Worm (Caenorhabditis elegans) whole organism, L4 larva: ENCODE measurements around the gene B0334.5.

Experiments used
- D1046.2 ChIP-seq: fragments of 200-800 bp; sonication (Bioruptor generic); IDR thresholded peaks from 2 replicates; pipeline ENCODE4 v1.3.6; 2022; ENCODE audit warnings: missing genetic modification characterization, missing compliant biosample characterization
- F26F4.8 ChIP-seq: fragments of 200-800 bp; sonication (Bioruptor generic); conservative IDR thresholded peaks from 2 replicates; pipeline ENCODE4 v1.3.6; 2022; ENCODE audit warnings: missing genetic modification characterization, missing compliant biosample characterization
- F37D6.2 ChIP-seq: sonication (generic microtip); optimal IDR thresholded peaks from 2 replicates; lab custom pipeline; 2016; ENCODE audit warnings: mild to moderate bottlenecking, missing genetic modification characterization, missing compliant biosample characterization
- F44E2.7 ChIP-seq: fragments of 200-800 bp; sonication (Bioruptor generic); IDR thresholded peaks from 2 replicates; pipeline ENCODE4 v2.1.2; 2022; ENCODE audit warnings: missing genetic modification characterization, missing compliant biosample characterization
- F49E8.2 ChIP-seq: sonication (generic microtip); optimal IDR thresholded peaks from 2 replicates; lab custom pipeline; 2016; ENCODE audit warnings: missing compliant biosample characterization, mild to moderate bottlenecking, missing genetic modification characterization, borderline replicate concordance
- R02D3.7 ChIP-seq: fragments of 150-350 bp; sonication (generic microtip); optimal IDR thresholded peaks from 3 replicates; lab custom pipeline; 2014; ENCODE audit warnings: missing biosample characterization, missing genetic modification characterization
- T20F7.1 ChIP-seq: fragments of 200-800 bp; sonication (Bioruptor generic); optimal IDR thresholded peaks from 2 replicates; lab custom pipeline; 2018; ENCODE audit warnings: mild to moderate bottlenecking, missing genetic modification characterization, missing compliant biosample characterization
- T26A8.4 ChIP-seq: fragments of 200-800 bp; sonication (Bioruptor generic); IDR thresholded peaks from 2 replicates; pipeline ENCODE4 v1.3.6; 2022; ENCODE audit warnings: missing genetic modification characterization, missing compliant biosample characterization
- Y105C5A.15 ChIP-seq: fragments of 200-800 bp; sonication (Bioruptor generic); IDR thresholded peaks from 2 replicates; pipeline ENCODE4 v1.3.6; 2022; ENCODE audit warnings: missing genetic modification characterization, missing compliant biosample characterization
- Y5F2A.4 ChIP-seq: fragments of 200-800 bp; sonication (Bioruptor generic); optimal IDR thresholded peaks from 2 replicates; lab custom pipeline; 2018; ENCODE audit warnings: mild to moderate bottlenecking, missing genetic modification characterization, missing compliant biosample characterization
- ZK546.5 ChIP-seq, 2 experiments: sonication (generic microtip); optimal IDR thresholded peaks; 2 replicates each; lab custom pipeline; 2017; ENCODE audit warnings: missing biosample characterization in 2 of 2, missing genetic modification characterization in 2 of 2
- aha-1 ChIP-seq: fragments of 150-350 bp; peaks from one replicate; lab custom pipeline; 2014; ENCODE audit warnings: missing biosample characterization, missing genetic modification characterization
- aly-2 ChIP-seq: sonication (generic microtip); optimal IDR thresholded peaks from 2 replicates; lab custom pipeline; 2018; ENCODE audit warnings: missing biosample characterization, missing genetic modification characterization
- ama-1 ChIP-seq: fragments of 150-350 bp; optimal IDR thresholded peaks from 2 replicates; lab custom pipeline; 2014; ENCODE audit warnings: inconsistent platforms, mixed read lengths
- arid-1 ChIP-seq: fragments of 200-800 bp; sonication (Bioruptor generic); conservative IDR thresholded peaks from 2 replicates; pipeline ENCODE4 v1.3.6; 2022; ENCODE audit warnings: missing genetic modification reagents, missing genetic modification characterization, missing compliant biosample characterization
- ceh-32 ChIP-seq: sonication (generic microtip); optimal IDR thresholded peaks from 2 replicates; lab custom pipeline; 2016; ENCODE audit warnings: mild to moderate bottlenecking, missing genetic modification characterization, missing compliant biosample characterization; ENCODE audit not compliant: poor library complexity
- ctbp-1 ChIP-seq: fragments of 200-800 bp; sonication (Bioruptor generic); IDR thresholded peaks from 2 replicates; pipeline ENCODE4 v1.3.6; 2022; ENCODE audit warnings: missing genetic modification reagents, missing genetic modification characterization, missing compliant biosample characterization
- daf-16 ChIP-seq, 3 experiments: sonication (generic microtip); optimal IDR thresholded peaks; 2 replicates each; lab custom pipeline; 2016 to 2017; ENCODE audit warnings: missing genetic modification characterization in 3 of 3, missing genetic modification reagents in 3 of 3, mild to moderate bottlenecking in 2 of 3, missing compliant biosample characterization in 2 of 3, missing biosample characterization in 1 of 3, moderate library complexity in 1 of 3
- dmd-8 ChIP-seq: fragments of 200-800 bp; sonication (Bioruptor generic); IDR thresholded peaks from 2 replicates; pipeline ENCODE4 v1.3.6; 2022; ENCODE audit warnings: missing genetic modification characterization, missing compliant biosample characterization
- dmd-9 ChIP-seq: fragments of 200-800 bp; sonication (Bioruptor generic); IDR thresholded peaks from 2 replicates; pipeline ENCODE4 v1.3.6; 2022; ENCODE audit warnings: missing genetic modification reagents, missing genetic modification characterization, missing compliant biosample characterization
- dpl-1 ChIP-seq: fragments of 150-350 bp; optimal IDR thresholded peaks from 2 replicates; lab custom pipeline; 2014; ENCODE audit warnings: missing biosample characterization, missing genetic modification reagents, missing genetic modification characterization
- dve-1 ChIP-seq: sonication (generic microtip); optimal IDR thresholded peaks from 2 replicates; lab custom pipeline; 2017; ENCODE audit warnings: antibody characterized with exemption, mild to moderate bottlenecking, missing genetic modification characterization, missing compliant biosample characterization; ENCODE audit not compliant: insufficient read depth
- egl-27 ChIP-seq: sonication (generic microtip); optimal IDR thresholded peaks from 3 replicates; lab custom pipeline; 2017; ENCODE audit warnings: missing biosample characterization, missing genetic modification reagents, missing genetic modification characterization
- hif-1 ChIP-seq, 2 experiments: sonication (generic microtip); optimal IDR thresholded peaks; 2 replicates each; lab custom pipeline; 2016 to 2017; ENCODE audit warnings: missing compliant biosample characterization in 2 of 2, missing genetic modification characterization in 2 of 2, missing genetic modification reagents in 2 of 2, missing genotype in 2 of 2, mild to moderate bottlenecking in 1 of 2
- lin-1 ChIP-seq: fragments of 200-800 bp; sonication (Bioruptor generic); IDR thresholded peaks from 2 replicates; pipeline ENCODE4 v1.3.6; 2022; ENCODE audit warnings: missing genetic modification reagents, missing genetic modification characterization, missing compliant biosample characterization
- lin-15B ChIP-seq: fragments of 150-350 bp; sonication (generic microtip); optimal IDR thresholded peaks from 3 replicates; lab custom pipeline; 2014; ENCODE audit warnings: missing biosample characterization, missing genetic modification characterization
- lin-38 ChIP-seq: fragments of 200-800 bp; sonication (Bioruptor generic); IDR thresholded peaks from 2 replicates; pipeline ENCODE4 v1.3.6; 2022; ENCODE audit warnings: missing genetic modification reagents, missing genetic modification characterization, missing compliant biosample characterization
- lir-3 ChIP-seq: sonication (generic microtip); optimal IDR thresholded peaks from 2 replicates; lab custom pipeline; 2016; ENCODE audit warnings: mild to moderate bottlenecking, missing genetic modification characterization, missing compliant biosample characterization
- mes-2 ChIP-seq: sonication (generic microtip); optimal IDR thresholded peaks from 2 replicates; lab custom pipeline; 2016; ENCODE audit warnings: missing genotype, mild to moderate bottlenecking, missing genetic modification characterization, missing compliant biosample characterization; ENCODE audit not compliant: poor library complexity, severe bottlenecking
- mxl-2 ChIP-seq: fragments of 200-800 bp; sonication (Bioruptor generic); conservative IDR thresholded peaks from 2 replicates; pipeline ENCODE4 v1.3.6; 2022; ENCODE audit warnings: missing genetic modification reagents, missing genetic modification characterization, missing compliant biosample characterization
- nhr-102 ChIP-seq: sonication (generic microtip); optimal IDR thresholded peaks from 2 replicates; lab custom pipeline; 2016; ENCODE audit warnings: mild to moderate bottlenecking, missing genetic modification characterization, moderate library complexity, missing compliant biosample characterization
- nhr-237 ChIP-seq: sonication (generic microtip); optimal IDR thresholded peaks from 2 replicates; lab custom pipeline; 2017; ENCODE audit warnings: missing biosample characterization, missing genetic modification characterization
- nhr-28 ChIP-seq: fragments of 150-350 bp; optimal IDR thresholded peaks from 2 replicates; lab custom pipeline; 2014; ENCODE audit warnings: missing biosample characterization, missing genetic modification characterization
- pha-4 ChIP-seq, 2 experiments: fragments of 150-350 bp in 1 of 2; fragments of 200-800 bp in 1 of 2; sonication (Bioruptor generic) in 1 of 2; IDR thresholded peaks in 1 of 2; optimal IDR thresholded peaks in 1 of 2; 2 replicates each; pipeline versions ENCODE4 v1.3.6 to Lab custom; 2014 to 2022; ENCODE audit warnings: missing genetic modification characterization in 2 of 2, missing genetic modification reagents in 2 of 2, missing biosample characterization in 1 of 2, missing compliant biosample characterization in 1 of 2
- rbr-2 ChIP-seq: sonication (generic microtip); optimal IDR thresholded peaks from 2 replicates; lab custom pipeline; 2016; ENCODE audit warnings: missing genotype, missing genetic modification characterization, missing compliant biosample characterization
- saeg-2 ChIP-seq: fragments of 200-800 bp; sonication (Bioruptor generic); IDR thresholded peaks from 2 replicates; pipeline ENCODE4 v1.3.6; 2022; ENCODE audit warnings: missing genetic modification reagents, missing genetic modification characterization, missing compliant biosample characterization
- snpc-4 ChIP-seq: fragments of 150-350 bp; optimal IDR thresholded peaks from 2 replicates; lab custom pipeline; 2014; ENCODE audit warnings: missing biosample characterization, missing genetic modification characterization
- spr-1 ChIP-seq: sonication (generic microtip); optimal IDR thresholded peaks from 2 replicates; lab custom pipeline; 2016; ENCODE audit warnings: mild to moderate bottlenecking, missing genetic modification characterization, missing compliant biosample characterization
- spr-3 ChIP-seq: fragments of 200-800 bp; sonication (Bioruptor generic); optimal IDR thresholded peaks from 2 replicates; lab custom pipeline; 2018; ENCODE audit warnings: mild to moderate bottlenecking, missing genetic modification characterization, missing compliant biosample characterization
- unc-130 ChIP-seq: sonication (generic microtip); optimal IDR thresholded peaks from 2 replicates; lab custom pipeline; 2016; ENCODE audit warnings: missing genetic modification reagents, missing genetic modification characterization, missing compliant biosample characterization
- unc-62 ChIP-seq, 3 experiments: fragments of 150-350 bp in 1 of 3; sonication (generic microtip); optimal IDR thresholded peaks in 2 of 3; peaks in 1 of 3; 1 replicate in 1 of 3; 2 replicates in 2 of 3; lab custom pipeline; 2014 to 2017; ENCODE audit warnings: missing biosample characterization in 3 of 3, missing genetic modification characterization in 3 of 3, missing genetic modification reagents in 3 of 3, missing genotype in 1 of 3
- vab-7 ChIP-seq: fragments of 200-800 bp; sonication (Bioruptor generic); IDR thresholded peaks from 2 replicates; pipeline ENCODE4 v1.3.6; 2022; ENCODE audit warnings: missing genetic modification reagents, missing genetic modification characterization, missing compliant biosample characterization
- zag-1 ChIP-seq: fragments of 150-350 bp; optimal IDR thresholded peaks from 2 replicates; lab custom pipeline; 2014; ENCODE audit warnings: missing biosample characterization, missing genetic modification characterization
- zfp-2 ChIP-seq: sonication (generic microtip); optimal IDR thresholded peaks from 2 replicates; lab custom pipeline; 2016; ENCODE audit warnings: mild to moderate bottlenecking, missing genetic modification characterization, missing compliant biosample characterization
- zip-11 ChIP-seq: fragments of 200-800 bp; sonication (Bioruptor generic); IDR thresholded peaks from 2 replicates; pipeline ENCODE4 v1.3.6; 2022; ENCODE audit warnings: missing genetic modification characterization, missing compliant biosample characterization
- zip-2 ChIP-seq: fragments of 150-350 bp; optimal IDR thresholded peaks from 2 replicates; lab custom pipeline; 2014; ENCODE audit warnings: missing biosample characterization, missing genetic modification characterization
- ztf-11 ChIP-seq: fragments of 150-350 bp; optimal IDR thresholded peaks from 2 replicates; lab custom pipeline; 2014; ENCODE audit warnings: missing biosample characterization, missing genetic modification characterization

B0334.5 gene

ce11 chrII:11463899-11464298, 33.6 kb upstream of the B0334.5 start:
- peak; percentile 5 for TF ChIP-seq unc-130 (GFP tag; lab: Kevin White, UChicago)
- TF ChIP-seq ZK546.5 (tag; optimal IDR thresholded peaks at IDR 0.05; lab: Kevin White, UChicago) = no peak
- TF ChIP-seq snpc-4 (tag; lab: Kevin White, UChicago) = no peak
- TF ChIP-seq mes-2 = peak; percentile 76
- no peak for TF ChIP-seq zip-11 (GFP tag; lab: Robert Waterston, UW)
- TF ChIP-seq R02D3.7 (tag; lab: Kevin White, UChicago) = peak; percentile 72
- no peak for TF ChIP-seq T26A8.4 (GFP tag; lab: Robert Waterston, UW)
- no peak for TF ChIP-seq ztf-11 (tag; lab: Kevin White, UChicago)

- TF ChIP-seq F44E2.7 (GFP tag; lab: Robert Waterston, UW) (no peak), rbr-2 (tag; lab: Kevin White, UChicago) (peak; percentile 30), pha-4 (GFP tag; IDR thresholded peaks at IDR 0.05; lab: Robert Waterston, UW) (peak; percentile 65; the same call in 1 of the 2 replicates), pha-4 (tag; optimal IDR thresholded peaks at IDR 0.05; lab: Kevin White, UChicago) (no peak), ceh-32 (tag; lab: Kevin White, UChicago) (no peak), dmd-8 (GFP tag; lab: Robert Waterston, UW) (no peak), daf-16 (GFP tag; optimal IDR thresholded peaks at IDR 0.05; lab: Kevin White, UChicago) (peak in 1 of 2 experiments; percentile 3), daf-16 (tag; optimal IDR thresholded peaks at IDR 0.05; lab: Kevin White, UChicago) (peak; percentile 68), lir-3 (tag; lab: Kevin White, UChicago) (no peak), mxl-2 (GFP tag; lab: Robert Waterston, UW) (no peak), zip-2 (peak; percentile 54), dpl-1 (GFP tag; lab: Kevin White, UChicago) (peak; percentile 54), ZK546.5 (tag; optimal IDR thresholded peaks at IDR 0.05; lab: Kevin White, UChicago) (no peak), nhr-237 (tag; lab: Kevin White, UChicago) (no peak), F26F4.8 (GFP tag; lab: Robert Waterston, UW) (no peak), snpc-4 (tag; lab: Kevin White, UChicago) (no peak), aha-1 (peak; percentile 96), Y105C5A.15 (GFP tag; lab: Robert Waterston, UW) (no peak), arid-1 (GFP tag; lab: Robert Waterston, UW) (0 out of 2 replicates have a peak, but pooled peaks have one; percentile 12), spr-3 (no peak), ama-1 (lab: Kevin White, UChicago) (no peak), T20F7.1 (peak; percentile 56), spr-1 (tag; lab: Kevin White, UChicago) (peak; percentile 60), zfp-2 (tag; lab: Kevin White, UChicago) (no peak), ctbp-1 (no peak), zag-1 (tag; lab: Kevin White, UChicago) (no peak), egl-27 (tag; lab: Kevin White, UChicago) (no peak), nhr-28 (tag; lab: Kevin White, UChicago) (peak; percentile 86), lin-15B (tag; lab: Kevin White, UChicago) (no peak), dmd-9 (GFP tag; lab: Robert Waterston, UW) (no peak), vab-7 (no peak), aly-2 (no peak), F49E8.2 (tag; lab: Kevin White, UChicago) (no peak), D1046.2 (GFP tag; lab: Robert Waterston, UW) (no peak), lin-38 (GFP tag; lab: Robert Waterston, UW) (peak; percentile 51), lin-1 (GFP tag; lab: Robert Waterston, UW) (peak; percentile 94), unc-62 (GFP tag; optimal IDR thresholded peaks at IDR 0.05 in 1 of 2; lab: Kevin White, UChicago) (peak in 1 of 2 experiments; percentile 97), unc-62 (tag; optimal IDR thresholded peaks at IDR 0.05; lab: Kevin White, UChicago) (no peak), ztf-11 (tag; lab: Kevin White, UChicago) (no peak), saeg-2 (GFP tag; lab: Robert Waterston, UW) (0 out of 2 replicates have a peak, but pooled peaks have one; percentile 23), hif-1 (tag; optimal IDR thresholded peaks at IDR 0.05; lab: Kevin White, UChicago) (peak in 1 of 2 experiments; percentile 19), dve-1 (tag; lab: Kevin White, UChicago) (peak; percentile 79), R02D3.7 (tag; lab: Kevin White, UChicago) (no peak), F37D6.2 (no peak), Y5F2A.4 (no peak), nhr-102 (peak; percentile 30)
These were observed 33.0 kb upstream of the B0334.5 start, which contains the start of the genes aars-1 and rga-1 for ce11 chrII:11464427-11464944. aars-1 (minus strand) TSS chrII:11464497. rga-1 (plus strand) TSS chrII:11464894.
